Worm (Caenorhabditis elegans) whole organism, L1 larva: ENCODE measurements around the gene T10B10.9.
A peak's percentile ranks its signal among the peaks of the same experiment; 100 is the strongest.

Experiments
- C34B4.2 ChIP-seq: sonication (generic microtip); optimal IDR thresholded peaks from 2 replicates; lab custom pipeline; 2017; ENCODE audit warnings: mild to moderate bottlenecking, missing genetic modification characterization, missing compliant biosample characterization
- Y116A8C.19 ChIP-seq: sonication (generic microtip); optimal IDR thresholded peaks from 2 replicates; lab custom pipeline; 2016; ENCODE audit warnings: missing compliant biosample characterization, missing genetic modification characterization, borderline replicate concordance
- aha-1 ChIP-seq: fragments of 150-350 bp; optimal IDR thresholded peaks from 2 replicates; lab custom pipeline; 2014; ENCODE audit warnings: missing biosample characterization, missing genetic modification characterization
- blmp-1 ChIP-seq: fragments of 150-350 bp; optimal IDR thresholded peaks from 2 replicates; lab custom pipeline; 2014; ENCODE audit warnings: missing biosample characterization, missing genetic modification characterization
- ceh-63 ChIP-seq: fragments of 200-800 bp; sonication (Bioruptor generic); optimal IDR thresholded peaks from 2 replicates; lab custom pipeline; 2018; ENCODE audit warnings: mild to moderate bottlenecking, missing genetic modification characterization, missing compliant biosample characterization
- ceh-82 ChIP-seq, 3 experiments: fragments of 150-350 bp in 1 of 3; sonication (generic microtip) in 2 of 3; optimal IDR thresholded peaks; 2 replicates each; lab custom pipeline; 2014 to 2017; ENCODE audit warnings: missing biosample characterization in 3 of 3, missing genetic modification characterization in 3 of 3
- dpl-1 ChIP-seq, 3 experiments: fragments of 150-350 bp in 2 of 3; sonication (generic microtip) in 1 of 3; optimal IDR thresholded peaks; 2 replicates each; lab custom pipeline; 2014 to 2017; ENCODE audit warnings: missing biosample characterization in 3 of 3, missing genetic modification characterization in 3 of 3, missing genetic modification reagents in 3 of 3
- dsc-1 ChIP-seq: sonication (generic microtip); optimal IDR thresholded peaks from 2 replicates; lab custom pipeline; 2016; ENCODE audit warnings: mild to moderate bottlenecking, missing genetic modification characterization, missing compliant biosample characterization
- efl-1 ChIP-seq, 4 experiments: fragments of 150-350 bp; optimal IDR thresholded peaks in 3 of 4; peaks in 1 of 4; 1 replicate in 1 of 4; 2 replicates in 3 of 4; lab custom pipeline; 2014; ENCODE audit warnings: missing biosample characterization in 2 of 4, missing genetic modification characterization in 2 of 4, missing genetic modification reagents in 2 of 4
- elt-2 ChIP-seq: sonication (generic microtip); optimal IDR thresholded peaks from 2 replicates; lab custom pipeline; 2016; ENCODE audit warnings: missing genetic modification characterization, mild to moderate bottlenecking, inconsistent platforms, missing compliant biosample characterization, missing genetic modification reagents
- elt-3 ChIP-seq, 6 experiments: fragments of 150-350 bp in 1 of 6; sonication (generic microtip); optimal IDR thresholded peaks; 2 replicates each; lab custom pipeline; 2017 to 2018; ENCODE audit warnings: missing biosample characterization in 6 of 6, missing genetic modification characterization in 6 of 6, inconsistent platforms in 1 of 6
- ets-5 ChIP-seq: fragments of 200-800 bp; sonication (Bioruptor generic); IDR thresholded peaks from 2 replicates; pipeline ENCODE4 v1.3.6; 2022; ENCODE audit warnings: missing genetic modification characterization, missing compliant biosample characterization
- fkh-10 ChIP-seq: sonication (generic microtip); optimal IDR thresholded peaks from 2 replicates; lab custom pipeline; 2017; ENCODE audit warnings: missing biosample characterization, missing genetic modification reagents, missing genetic modification characterization
- hlh-4 ChIP-seq: sonication (generic microtip); optimal IDR thresholded peaks from 2 replicates; lab custom pipeline; 2016; ENCODE audit warnings: mild to moderate bottlenecking, missing genetic modification characterization, missing compliant biosample characterization
- hpl-2 ChIP-seq: fragments of 150-350 bp; optimal IDR thresholded peaks from 2 replicates; lab custom pipeline; 2014; ENCODE audit warnings: missing biosample characterization, missing genetic modification reagents, missing genetic modification characterization
- jun-1 ChIP-seq: fragments of 150-350 bp; optimal IDR thresholded peaks from 2 replicates; lab custom pipeline; 2014; ENCODE audit warnings: missing biosample characterization, missing genetic modification reagents, missing genetic modification characterization
- lin-13 ChIP-seq: fragments of 150-350 bp; optimal IDR thresholded peaks from 2 replicates; lab custom pipeline; 2014; ENCODE audit warnings: missing biosample characterization, missing genetic modification reagents, missing genetic modification characterization
- lin-14 ChIP-seq: fragments of 200-800 bp; sonication (Bioruptor generic); optimal IDR thresholded peaks from 2 replicates; lab custom pipeline; 2018; ENCODE audit warnings: mild to moderate bottlenecking, missing genetic modification characterization, moderate library complexity, missing compliant biosample characterization
- lin-35 ChIP-seq, 2 experiments: fragments of 150-350 bp; optimal IDR thresholded peaks; 2 replicates each; lab custom pipeline; 2014; ENCODE audit warnings: missing biosample characterization in 2 of 2, missing genetic modification characterization in 2 of 2, missing genetic modification reagents in 2 of 2
- lsy-2 ChIP-seq, 2 experiments: fragments of 150-350 bp; optimal IDR thresholded peaks; 2 replicates each; lab custom pipeline; 2014; ENCODE audit warnings: missing biosample characterization in 2 of 2, missing genetic modification characterization in 2 of 2
- mdl-1 ChIP-seq, 2 experiments: fragments of 150-350 bp; optimal IDR thresholded peaks; 2 replicates each; lab custom pipeline; 2014 to 2017; ENCODE audit warnings: missing biosample characterization in 2 of 2, missing genetic modification characterization in 2 of 2, inconsistent platforms in 1 of 2
- mef-2 ChIP-seq: fragments of 150-350 bp; optimal IDR thresholded peaks from 2 replicates; lab custom pipeline; 2014; ENCODE audit warnings: missing biosample characterization, missing genetic modification characterization
- mep-1 ChIP-seq: fragments of 150-350 bp; optimal IDR thresholded peaks from 2 replicates; lab custom pipeline; 2014; ENCODE audit warnings: missing biosample characterization, missing genetic modification characterization
- nhr-20 ChIP-seq: sonication (generic microtip); optimal IDR thresholded peaks from 2 replicates; lab custom pipeline; 2016; ENCODE audit warnings: mild to moderate bottlenecking, missing genetic modification characterization, missing compliant biosample characterization
- nhr-71 ChIP-seq: sonication (generic microtip); optimal IDR thresholded peaks from 2 replicates; lab custom pipeline; 2016; ENCODE audit warnings: mild to moderate bottlenecking, missing genetic modification characterization, moderate library complexity, missing compliant biosample characterization
- nhr-77 ChIP-seq: fragments of 150-350 bp; optimal IDR thresholded peaks from 2 replicates; lab custom pipeline; 2014; ENCODE audit warnings: missing biosample characterization, missing genetic modification characterization
- nhr-85 ChIP-seq: sonication (generic microtip); peaks from one replicate; lab custom pipeline; 2016; ENCODE audit warnings: missing genetic modification characterization, inconsistent platforms, missing compliant biosample characterization
- rnt-1 ChIP-seq: sonication (generic microtip); optimal IDR thresholded peaks from 2 replicates; lab custom pipeline; 2016; ENCODE audit warnings: mild to moderate bottlenecking, missing genetic modification characterization, moderate library complexity, missing compliant biosample characterization
- skn-1 ChIP-seq: fragments of 150-350 bp; optimal IDR thresholded peaks from 2 replicates; lab custom pipeline; 2014; ENCODE audit warnings: missing biosample characterization, missing genetic modification characterization
- snpc-4 ChIP-seq: fragments of 150-350 bp; optimal IDR thresholded peaks from 2 replicates; lab custom pipeline; 2014; ENCODE audit warnings: missing biosample characterization, missing genetic modification characterization
- snu-23 ChIP-seq: sonication (generic microtip); optimal IDR thresholded peaks from 2 replicates; lab custom pipeline; 2016; ENCODE audit warnings: missing genetic modification characterization, missing compliant biosample characterization
- sox-4 ChIP-seq: sonication (generic microtip); optimal IDR thresholded peaks from 2 replicates; lab custom pipeline; 2016; ENCODE audit warnings: missing genetic modification characterization, missing compliant biosample characterization
- sptf-1 ChIP-seq: fragments of 150-350 bp; optimal IDR thresholded peaks from 2 replicates; lab custom pipeline; 2014; ENCODE audit warnings: missing biosample characterization, missing genetic modification characterization
- swsn-7 ChIP-seq: sonication (generic microtip); optimal IDR thresholded peaks from 2 replicates; lab custom pipeline; 2016; ENCODE audit warnings: missing genetic modification characterization, missing compliant biosample characterization
- tbx-2 ChIP-seq: sonication (generic microtip); optimal IDR thresholded peaks from 2 replicates; lab custom pipeline; 2016; ENCODE audit warnings: missing genetic modification characterization, missing compliant biosample characterization

The T10B10.9 gene

DNA sequence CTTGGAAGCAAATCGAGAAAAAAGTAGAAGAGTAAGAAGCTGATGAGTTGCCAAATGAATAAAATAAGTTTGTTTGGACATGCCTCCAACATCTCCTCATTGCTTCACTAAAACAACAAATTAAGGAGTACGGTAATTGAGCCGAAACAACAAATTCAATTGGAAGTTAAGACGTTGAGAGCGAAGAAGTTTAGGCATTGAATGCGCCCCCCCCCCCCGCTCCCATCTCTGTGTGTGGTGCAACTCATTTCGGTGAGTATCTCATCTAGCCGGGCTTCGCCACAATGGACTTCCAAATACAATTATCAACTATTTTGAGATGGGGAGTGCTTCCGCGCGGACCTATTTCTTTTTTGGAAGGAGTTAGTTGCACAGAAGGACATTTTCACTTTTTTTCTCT is 9.2 kb upstream of the T10B10.9 start:
- TF ChIP-seq tbx-2 (tag; lab: Kevin White, UChicago) (peak; percentile 50), Y116A8C.19 (tag; lab: Kevin White, UChicago) (no peak), rnt-1 (tag; lab: Kevin White, UChicago) (no peak), dsc-1 (tag; lab: Kevin White, UChicago) (no peak), nhr-85 (tag; lab: Kevin White, UChicago) (peak; percentile 57), efl-1 (optimal IDR thresholded peaks at IDR 0.05; lab: Kevin White, UChicago) (no peak), efl-1 (GFP tag; optimal IDR thresholded peaks at IDR 0.05 in 1 of 2; lab: Kevin White, UChicago) (peak in 1 of 2 experiments; percentile 29), lsy-2 (tag; optimal IDR thresholded peaks at IDR 0.05; lab: Kevin White, UChicago) (peak in 1 of 2 experiments; percentile 8), lin-14 (GFP tag; lab: Kevin White, UChicago) (peak; percentile 61), nhr-71 (tag; lab: Kevin White, UChicago) (no peak), mdl-1 (tag; optimal IDR thresholded peaks at IDR 0.05; lab: Kevin White, UChicago) (no peak), lin-13 (GFP tag; lab: Kevin White, UChicago) (no peak)
- TF ChIP-seq, all 84 proteins: peak for 5

- TF ChIP-seq ceh-82 (tag; optimal IDR thresholded peaks at IDR 0.05; lab: Kevin White, UChicago) = no peak
- TF ChIP-seq skn-1 (tag; lab: Kevin White, UChicago) = no peak
- TF ChIP-seq sox-4 (tag; lab: Kevin White, UChicago) = no peak
- TF ChIP-seq aha-1 = no peak
- no peak for TF ChIP-seq rnt-1 (tag; lab: Kevin White, UChicago)
- peak; percentile 12 for TF ChIP-seq snpc-4 (tag; lab: Kevin White, UChicago)
- peak; percentile 41 for TF ChIP-seq nhr-85 (tag; lab: Kevin White, UChicago)
- TF ChIP-seq mep-1 (tag; lab: Kevin White, UChicago) = no peak
- TF ChIP-seq mef-2 (tag; lab: Kevin White, UChicago) = no peak
- TF ChIP-seq elt-2 = no peak
Measured at ce11 chrX:15157854-15158253, 6.4 kb upstream of the T10B10.9 start.

- TF ChIP-seq snu-23 (GFP tag; lab: Kevin White, UChicago) (peak; percentile 6), lsy-2 (tag; optimal IDR thresholded peaks at IDR 0.05; lab: Kevin White, UChicago) (peak in 1 of 2 experiments; percentile 31), dsc-1 (tag; lab: Kevin White, UChicago) (no peak), ceh-63 (GFP tag; lab: Kevin White, UChicago) (no peak), nhr-85 (tag; lab: Kevin White, UChicago) (peak; percentile 74), blmp-1 (tag; lab: Kevin White, UChicago) (peak; percentile 92), lin-14 (GFP tag; lab: Kevin White, UChicago) (peak; percentile 27), nhr-71 (tag; lab: Kevin White, UChicago) (peak; percentile 26), dpl-1 (GFP tag; optimal IDR thresholded peaks at IDR 0.05; lab: Kevin White, UChicago) (peak in 1 of 3 experiments; percentile 11), jun-1 (no peak), hpl-2 (GFP tag; lab: Kevin White, UChicago) (no peak), nhr-20 (tag; lab: Kevin White, UChicago) (peak; percentile 41), rnt-1 (tag; lab: Kevin White, UChicago) (no peak), swsn-7 (tag; lab: Kevin White, UChicago) (no peak), fkh-10 (no peak), C34B4.2 (no peak), ets-5 (GFP tag; lab: Robert Waterston, UW) (no peak), efl-1 (optimal IDR thresholded peaks at IDR 0.05; lab: Kevin White, UChicago) (no peak), efl-1 (GFP tag; optimal IDR thresholded peaks at IDR 0.05 in 1 of 2; lab: Kevin White, UChicago) (no peak), mef-2 (tag; lab: Kevin White, UChicago) (no peak), lin-35 (GFP tag; optimal IDR thresholded peaks at IDR 0.05; lab: Kevin White, UChicago) (peak in 1 of 2 experiments; percentile 32), sptf-1 (tag; lab: Kevin White, UChicago) (no peak), nhr-77 (tag; lab: Kevin White, UChicago) (no peak), hlh-4 (tag; lab: Kevin White, UChicago) (no peak), elt-3 (tag; optimal IDR thresholded peaks at IDR 0.05; lab: Kevin White, UChicago) (peak in 2 of 6 experiments; percentile 38 to 78), tbx-2 (tag; lab: Kevin White, UChicago) (no peak)
- TF ChIP-seq, all 84 proteins: peak for 10
Measured at ce11 chrX:15158699-15159312, 5.4 kb upstream of the T10B10.9 start, which contains the start of gene C11G10.1. TSS of gene C11G10.1 (minus strand) at chrX:15158749.
